Fruit fly (Drosophila melanogaster): ENCODE measurements around the gene pasi1.

DNA sequence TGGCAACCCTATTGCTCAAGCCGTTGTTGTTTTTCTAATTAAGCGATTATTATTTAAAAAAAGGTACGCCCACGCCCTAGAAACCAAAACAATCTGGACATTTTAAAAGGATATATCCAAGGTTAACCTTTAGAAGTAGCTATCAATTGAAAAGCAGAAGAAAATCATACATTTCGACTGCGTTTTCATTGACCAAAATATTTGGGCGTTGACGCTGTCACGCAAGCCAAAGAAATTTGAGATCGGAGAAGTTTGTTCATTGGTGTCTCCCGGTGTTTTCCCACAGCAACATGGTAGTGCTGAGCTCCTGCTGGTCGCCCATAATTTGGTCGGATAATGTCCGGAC lies at the start of gene pasi1:
- TF ChIP-seq pan (optimal IDR thresholded peaks at IDR 0.05) (no peak), sage (GFP tag; optimal IDR thresholded peaks at IDR 0.05) (no peak), Myc (optimal IDR thresholded peaks at IDR 0.05) (no peak), Sp1 (GFP tag; optimal IDR thresholded peaks at IDR 0.05) (no peak), Hnf4 (GFP tag; optimal IDR thresholded peaks at IDR 0.05) (no peak), psq (GFP tag; optimal IDR thresholded peaks at IDR 0.05) (no peak), foxo (GFP tag; optimal IDR thresholded peaks at IDR 0.05) (no peak)
